Worm (Caenorhabditis elegans) whole organism, L1 larva: ENCODE results near the gene rps-13.

Source experiments
- C16A3.4 ChIP-seq: fragments of 150-350 bp; optimal IDR thresholded peaks from 2 replicates; lab custom pipeline; 2014; ENCODE audit warnings: missing biosample characterization, missing genetic modification characterization
- C34B4.2 ChIP-seq: sonication (generic microtip); optimal IDR thresholded peaks from 2 replicates; lab custom pipeline; 2017; ENCODE audit warnings: mild to moderate bottlenecking, missing genetic modification characterization, missing compliant biosample characterization
- aha-1 ChIP-seq: fragments of 150-350 bp; optimal IDR thresholded peaks from 2 replicates; lab custom pipeline; 2014; ENCODE audit warnings: missing biosample characterization, missing genetic modification characterization
- aly-2 ChIP-seq: fragments of 150-350 bp; optimal IDR thresholded peaks from 2 replicates; lab custom pipeline; 2014; ENCODE audit warnings: missing biosample characterization, missing genetic modification characterization
- ama-1 ChIP-seq: fragments of 150-350 bp; optimal IDR thresholded peaks from 2 replicates; lab custom pipeline; 2014
- ceh-63 ChIP-seq: fragments of 200-800 bp; sonication (Bioruptor generic); optimal IDR thresholded peaks from 2 replicates; lab custom pipeline; 2018; ENCODE audit warnings: mild to moderate bottlenecking, missing genetic modification characterization, missing compliant biosample characterization
- ceh-90 ChIP-seq: sonication (generic microtip); optimal IDR thresholded peaks from 2 replicates; lab custom pipeline; 2016; ENCODE audit warnings: missing genetic modification characterization, missing compliant biosample characterization
- dpl-1 ChIP-seq, 3 experiments: fragments of 150-350 bp in 2 of 3; sonication (generic microtip) in 1 of 3; optimal IDR thresholded peaks; 2 replicates each; lab custom pipeline; 2014 to 2017; ENCODE audit warnings: missing biosample characterization in 3 of 3, missing genetic modification characterization in 3 of 3, missing genetic modification reagents in 3 of 3
- efl-3 ChIP-seq: fragments of 200-800 bp; sonication (Bioruptor generic); optimal IDR thresholded peaks from 2 replicates; lab custom pipeline; 2018; ENCODE audit warnings: mild to moderate bottlenecking, missing genetic modification characterization, missing compliant biosample characterization
- egl-13 ChIP-seq: sonication (generic microtip); optimal IDR thresholded peaks from 2 replicates; lab custom pipeline; 2016; ENCODE audit warnings: missing genotype, missing genetic modification reagents, missing genetic modification characterization, missing compliant biosample characterization
- egl-27 ChIP-seq, 2 experiments: fragments of 150-350 bp in 1 of 2; sonication (generic microtip); optimal IDR thresholded peaks; 3 replicates each; lab custom pipeline; 2017 to 2018; ENCODE audit warnings: missing biosample characterization in 2 of 2, missing genetic modification characterization in 2 of 2, missing genetic modification reagents in 2 of 2
- elt-2 ChIP-seq: sonication (generic microtip); optimal IDR thresholded peaks from 2 replicates; lab custom pipeline; 2016; ENCODE audit warnings: missing genetic modification characterization, mild to moderate bottlenecking, inconsistent platforms, missing compliant biosample characterization, missing genetic modification reagents
- ets-5 ChIP-seq: fragments of 200-800 bp; sonication (Bioruptor generic); IDR thresholded peaks from 2 replicates; pipeline ENCODE4 v1.3.6; 2022; ENCODE audit warnings: missing genetic modification characterization, missing compliant biosample characterization
- fkh-10 ChIP-seq: sonication (generic microtip); optimal IDR thresholded peaks from 2 replicates; lab custom pipeline; 2017; ENCODE audit warnings: missing biosample characterization, missing genetic modification reagents, missing genetic modification characterization
- fkh-4 ChIP-seq: sonication (generic microtip); optimal IDR thresholded peaks from 2 replicates; lab custom pipeline; 2016; ENCODE audit warnings: missing compliant biosample characterization, missing genetic modification characterization, borderline replicate concordance
- fos-1 ChIP-seq: fragments of 150-350 bp; optimal IDR thresholded peaks from 2 replicates; lab custom pipeline; 2014; ENCODE audit warnings: missing biosample characterization, missing genetic modification characterization
- grh-1 ChIP-seq: fragments of 200-800 bp; sonication (Bioruptor generic); IDR thresholded peaks from 2 replicates; pipeline ENCODE4 v1.3.6; 2022; ENCODE audit warnings: missing genetic modification reagents, missing genetic modification characterization, missing compliant biosample characterization
- hlh-4 ChIP-seq: sonication (generic microtip); optimal IDR thresholded peaks from 2 replicates; lab custom pipeline; 2016; ENCODE audit warnings: mild to moderate bottlenecking, missing genetic modification characterization, missing compliant biosample characterization
- hpl-2 ChIP-seq: fragments of 150-350 bp; optimal IDR thresholded peaks from 2 replicates; lab custom pipeline; 2014; ENCODE audit warnings: missing biosample characterization, missing genetic modification reagents, missing genetic modification characterization
- lin-13 ChIP-seq: fragments of 150-350 bp; optimal IDR thresholded peaks from 2 replicates; lab custom pipeline; 2014; ENCODE audit warnings: missing biosample characterization, missing genetic modification reagents, missing genetic modification characterization
- lin-14 ChIP-seq: fragments of 200-800 bp; sonication (Bioruptor generic); optimal IDR thresholded peaks from 2 replicates; lab custom pipeline; 2018; ENCODE audit warnings: mild to moderate bottlenecking, missing genetic modification characterization, moderate library complexity, missing compliant biosample characterization
- lin-35 ChIP-seq, 2 experiments: fragments of 150-350 bp; optimal IDR thresholded peaks; 2 replicates each; lab custom pipeline; 2014; ENCODE audit warnings: missing biosample characterization in 2 of 2, missing genetic modification characterization in 2 of 2, missing genetic modification reagents in 2 of 2
- lir-3 ChIP-seq: sonication (generic microtip); optimal IDR thresholded peaks from 2 replicates; lab custom pipeline; 2016; ENCODE audit warnings: mild to moderate bottlenecking, missing genetic modification characterization, moderate library complexity, missing compliant biosample characterization; ENCODE audit not compliant: poor library complexity
- lsy-2 ChIP-seq, 2 experiments: fragments of 150-350 bp; optimal IDR thresholded peaks; 2 replicates each; lab custom pipeline; 2014; ENCODE audit warnings: missing biosample characterization in 2 of 2, missing genetic modification characterization in 2 of 2
- mab-9 ChIP-seq: fragments of 200-800 bp; sonication (Bioruptor generic); IDR thresholded peaks from 2 replicates; pipeline ENCODE4 v1.3.6; 2022; ENCODE audit warnings: missing genetic modification reagents, missing genetic modification characterization, missing compliant biosample characterization
- mdl-1 ChIP-seq, 2 experiments: fragments of 150-350 bp; optimal IDR thresholded peaks; 2 replicates each; lab custom pipeline; 2014 to 2017; ENCODE audit warnings: missing biosample characterization in 2 of 2, missing genetic modification characterization in 2 of 2, inconsistent platforms in 1 of 2
- mep-1 ChIP-seq: fragments of 150-350 bp; optimal IDR thresholded peaks from 2 replicates; lab custom pipeline; 2014; ENCODE audit warnings: missing biosample characterization, missing genetic modification characterization
- nhr-11 ChIP-seq: fragments of 150-350 bp; optimal IDR thresholded peaks from 2 replicates; lab custom pipeline; 2014; ENCODE audit warnings: missing biosample characterization, missing genetic modification characterization
- nhr-12 ChIP-seq: sonication (generic microtip); optimal IDR thresholded peaks from 2 replicates; lab custom pipeline; 2017; ENCODE audit warnings: missing biosample characterization, missing genetic modification characterization
- nhr-19 ChIP-seq: fragments of 200-800 bp; sonication (Bioruptor generic); conservative IDR thresholded peaks from 2 replicates; pipeline ENCODE4 v1.3.6; 2022; ENCODE audit warnings: missing genetic modification characterization, missing compliant biosample characterization
- nhr-20 ChIP-seq: sonication (generic microtip); optimal IDR thresholded peaks from 2 replicates; lab custom pipeline; 2016; ENCODE audit warnings: mild to moderate bottlenecking, missing genetic modification characterization, missing compliant biosample characterization
- nhr-47 ChIP-seq: sonication (generic microtip); optimal IDR thresholded peaks from 2 replicates; lab custom pipeline; 2016; ENCODE audit warnings: mild to moderate bottlenecking, missing genetic modification characterization, moderate library complexity, missing compliant biosample characterization
- nhr-71 ChIP-seq: sonication (generic microtip); optimal IDR thresholded peaks from 2 replicates; lab custom pipeline; 2016; ENCODE audit warnings: mild to moderate bottlenecking, missing genetic modification characterization, moderate library complexity, missing compliant biosample characterization
- nhr-85 ChIP-seq: sonication (generic microtip); peaks from one replicate; lab custom pipeline; 2016; ENCODE audit warnings: missing genetic modification characterization, inconsistent platforms, missing compliant biosample characterization
- nhr-90 ChIP-seq: sonication (generic microtip); optimal IDR thresholded peaks from 2 replicates; lab custom pipeline; 2016; ENCODE audit warnings: mild to moderate bottlenecking, missing genetic modification characterization, missing compliant biosample characterization; ENCODE audit not compliant: poor library complexity
- pag-3 ChIP-seq: sonication (generic microtip); optimal IDR thresholded peaks from 2 replicates; lab custom pipeline; 2017; ENCODE audit warnings: missing genetic modification characterization, mild to moderate bottlenecking, missing compliant biosample characterization, antibody characterized with exemption, borderline replicate concordance; ENCODE audit not compliant: insufficient read depth
- pax-3 ChIP-seq: fragments of 200-800 bp; sonication (Bioruptor generic); optimal IDR thresholded peaks from 2 replicates; lab custom pipeline; 2018; ENCODE audit warnings: mild to moderate bottlenecking, missing genetic modification characterization, moderate library complexity, missing compliant biosample characterization
- pqm-1 ChIP-seq: sonication (generic microtip); optimal IDR thresholded peaks from 3 replicates; lab custom pipeline; 2017; ENCODE audit warnings: missing biosample characterization, missing genetic modification characterization
- rnt-1 ChIP-seq: sonication (generic microtip); optimal IDR thresholded peaks from 2 replicates; lab custom pipeline; 2016; ENCODE audit warnings: mild to moderate bottlenecking, missing genetic modification characterization, moderate library complexity, missing compliant biosample characterization
- skn-1 ChIP-seq: fragments of 150-350 bp; optimal IDR thresholded peaks from 2 replicates; lab custom pipeline; 2014; ENCODE audit warnings: missing biosample characterization, missing genetic modification characterization
- snu-23 ChIP-seq: sonication (generic microtip); optimal IDR thresholded peaks from 2 replicates; lab custom pipeline; 2016; ENCODE audit warnings: missing genetic modification characterization, missing compliant biosample characterization
- sptf-1 ChIP-seq: fragments of 150-350 bp; optimal IDR thresholded peaks from 2 replicates; lab custom pipeline; 2014; ENCODE audit warnings: missing biosample characterization, missing genetic modification characterization
- sup-37 ChIP-seq: fragments of 200-800 bp; sonication (Bioruptor generic); optimal IDR thresholded peaks from 2 replicates; lab custom pipeline; 2018; ENCODE audit warnings: mild to moderate bottlenecking, missing genetic modification characterization, missing compliant biosample characterization
- unc-130 ChIP-seq: fragments of 150-350 bp; optimal IDR thresholded peaks from 2 replicates; lab custom pipeline; 2017; ENCODE audit warnings: missing biosample characterization, missing genetic modification characterization, inconsistent platforms
- unc-62 ChIP-seq: fragments of 150-350 bp; optimal IDR thresholded peaks from 2 replicates; lab custom pipeline; 2014; ENCODE audit warnings: missing biosample characterization, missing genetic modification reagents, missing genetic modification characterization
- vab-15 ChIP-seq: sonication (generic microtip); optimal IDR thresholded peaks from 2 replicates; lab custom pipeline; 2017; ENCODE audit warnings: missing genotype, mild to moderate bottlenecking, missing genetic modification characterization, missing compliant biosample characterization
- xbp-1 ChIP-seq: sonication (generic microtip); optimal IDR thresholded peaks from 2 replicates; lab custom pipeline; 2016; ENCODE audit warnings: missing genetic modification characterization, missing compliant biosample characterization
- ztf-4 ChIP-seq: fragments of 150-350 bp; optimal IDR thresholded peaks from 2 replicates; lab custom pipeline; 2014; ENCODE audit warnings: missing biosample characterization, missing genetic modification characterization

rps-13 gene

DNA sequence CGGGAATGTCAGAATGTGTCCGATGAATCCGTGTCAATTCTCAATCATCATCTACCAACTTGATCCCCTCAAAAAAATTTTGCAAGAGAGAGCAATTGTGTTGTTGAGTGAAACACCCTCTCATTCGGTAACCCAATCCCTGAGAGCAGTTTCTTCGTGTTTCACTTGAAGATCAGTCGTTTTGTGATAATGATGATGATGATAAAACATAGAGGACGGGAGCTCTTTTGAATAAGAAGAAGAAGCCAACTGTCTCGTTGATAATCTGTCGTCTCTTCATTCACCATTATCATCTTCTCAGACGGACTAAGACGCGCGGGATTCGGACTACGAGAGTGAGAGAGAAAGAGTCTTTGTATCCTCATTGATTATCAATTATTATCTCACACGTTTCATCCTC, 30.3 kb upstream of the rps-13 start:
- TF ChIP-seq nhr-19 (GFP tag; lab: Robert Waterston, UW) (peak; percentile 39), efl-3 (no peak), aha-1 (tag; lab: Kevin White, UChicago) (no peak), fos-1 (tag; lab: Kevin White, UChicago) (no peak), unc-62 (GFP tag; lab: Kevin White, UChicago) (no peak), grh-1 (no peak), vab-15 (no peak), nhr-71 (tag; lab: Kevin White, UChicago) (peak; percentile 80), lir-3 (peak; percentile 4), nhr-85 (tag; lab: Kevin White, UChicago) (no peak), nhr-20 (peak; percentile 30), ama-1 (lab: Kevin White, UChicago) (no peak), sup-37 (GFP tag; lab: Kevin White, UChicago) (no peak), egl-27 (tag; optimal IDR thresholded peaks at IDR 0.05; lab: Kevin White, UChicago) (no peak), pag-3 (no peak), ceh-63 (GFP tag; lab: Kevin White, UChicago) (no peak), skn-1 (tag; lab: Kevin White, UChicago) (peak; percentile 29), lin-14 (GFP tag; lab: Kevin White, UChicago) (peak; percentile 71), mep-1 (tag; lab: Kevin White, UChicago) (peak; percentile 10), fkh-4 (tag; lab: Kevin White, UChicago) (no peak), C16A3.4 (tag; lab: Kevin White, UChicago) (peak; percentile 4), mab-9 (GFP tag; lab: Robert Waterston, UW) (no peak), hlh-4 (tag; lab: Kevin White, UChicago) (no peak), aly-2 (tag; lab: Kevin White, UChicago) (no peak), rnt-1 (tag; lab: Kevin White, UChicago) (peak; percentile 65), ets-5 (GFP tag; lab: Robert Waterston, UW) (no peak), ztf-4 (tag; lab: Kevin White, UChicago) (peak; percentile 36), snu-23 (GFP tag; lab: Kevin White, UChicago) (peak; percentile 63), lsy-2 (tag; optimal IDR thresholded peaks at IDR 0.05; lab: Kevin White, UChicago) (peak; percentile 43 to 57), hpl-2 (GFP tag; lab: Kevin White, UChicago) (no peak)

- TF ChIP-seq ceh-90 (tag; lab: Kevin White, UChicago) = no peak
- TF ChIP-seq hlh-4 (tag; lab: Kevin White, UChicago) = no peak
- TF ChIP-seq nhr-12 (tag; lab: Kevin White, UChicago) = no peak
- TF ChIP-seq elt-2 (tag; lab: Kevin White, UChicago) = no peak
- TF ChIP-seq dpl-1 (GFP tag; optimal IDR thresholded peaks at IDR 0.05; lab: Kevin White, UChicago) = no peak
- TF ChIP-seq unc-130 (tag; lab: Kevin White, UChicago) = no peak
- TF ChIP-seq pqm-1 (tag; lab: Kevin White, UChicago) = no peak
- TF ChIP-seq ztf-4 (tag; lab: Kevin White, UChicago) = no peak
Measured at ce11 chrIII:6402810-6403209, 28.0 kb upstream of the rps-13 start.

DNA sequence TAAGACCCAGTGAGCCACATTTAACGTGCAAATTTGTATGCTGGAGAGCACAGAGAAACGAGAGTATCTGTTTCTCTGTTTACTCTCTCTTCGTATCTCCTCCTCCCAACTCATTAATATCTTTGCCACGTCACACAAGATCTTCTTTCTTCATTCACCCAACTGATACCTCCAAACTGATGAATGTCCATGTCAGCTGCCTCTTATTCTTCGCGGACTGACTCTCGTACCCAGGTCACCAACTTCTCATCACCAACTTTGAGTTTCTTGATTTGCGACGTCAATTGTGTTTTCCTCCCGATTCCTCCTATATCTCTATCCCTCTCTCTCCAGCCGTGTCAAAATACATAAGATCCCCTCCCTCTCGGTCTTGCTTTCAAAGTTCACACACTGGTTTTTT, 27.5 kb upstream of the rps-13 start:
- TF ChIP-seq grh-1 = no peak
- no peak for TF ChIP-seq ceh-90 (tag; lab: Kevin White, UChicago)
- peak; percentile 67 for TF ChIP-seq snu-23 (GFP tag; lab: Kevin White, UChicago)
- TF ChIP-seq lin-13 (GFP tag; lab: Kevin White, UChicago) = peak; percentile 60
- TF ChIP-seq nhr-11 (tag; lab: Kevin White, UChicago) = peak; percentile 58
- no peak for TF ChIP-seq ztf-4 (tag; lab: Kevin White, UChicago)
- no peak for TF ChIP-seq egl-13 (tag; lab: Kevin White, UChicago)
- TF ChIP-seq ceh-63 (GFP tag; lab: Kevin White, UChicago) = no peak
- peak in 1 of 2 experiments; percentile 14 for TF ChIP-seq lin-35 (GFP tag; optimal IDR thresholded peaks at IDR 0.05; lab: Kevin White, UChicago)
- TF ChIP-seq ets-5 (GFP tag; lab: Robert Waterston, UW) = no peak
- TF ChIP-seq nhr-47 = peak; percentile 32
- TF ChIP-seq lin-14 (GFP tag; lab: Kevin White, UChicago) = peak; percentile 56
- no peak for TF ChIP-seq mdl-1 (tag; optimal IDR thresholded peaks at IDR 0.05; lab: Kevin White, UChicago)
- TF ChIP-seq nhr-71 (tag; lab: Kevin White, UChicago) = peak; percentile 91
- TF ChIP-seq egl-27 (tag; optimal IDR thresholded peaks at IDR 0.05; lab: Kevin White, UChicago) = no peak
- TF ChIP-seq pqm-1 (tag; lab: Kevin White, UChicago) = no peak
- TF ChIP-seq sptf-1 (tag; lab: Kevin White, UChicago) = no peak
- TF ChIP-seq hlh-4 (tag; lab: Kevin White, UChicago) = no peak
- TF ChIP-seq rnt-1 (tag; lab: Kevin White, UChicago) = peak; percentile 86
- no peak for TF ChIP-seq pax-3
- TF ChIP-seq xbp-1 (tag; lab: Kevin White, UChicago) = peak; percentile 78
- TF ChIP-seq nhr-90 (tag; lab: Kevin White, UChicago) = no peak
- TF ChIP-seq C34B4.2 = no peak
- TF ChIP-seq fkh-10 (GFP tag; lab: Kevin White, UChicago) = no peak
